Fruit fly (Drosophila melanogaster): ENCODE measurements around the gene RpL23A.

RpL23A gene

dm6 chr3L:1710562-1710961, 42.1 kb upstream of the RpL23A start:
- TF ChIP-seq OdsH (GFP tag; optimal IDR thresholded peaks at IDR 0.05), result peak; percentile 35
- TF ChIP-seq Hr38 (GFP tag; optimal IDR thresholded peaks at IDR 0.05), result no peak
- peak; percentile 34 for TF ChIP-seq CG10631 (GFP tag; optimal IDR thresholded peaks at IDR 0.05)
- no peak for TF ChIP-seq Ets21C (GFP tag; optimal IDR thresholded peaks at IDR 0.05)
- peak; percentile 22 for TF ChIP-seq CG1621 (tag; optimal IDR thresholded peaks at IDR 0.05)
- peak; percentile 34 for TF ChIP-seq acj6 (GFP tag; optimal IDR thresholded peaks at IDR 0.05)
- no peak for TF ChIP-seq Sox102F (GFP tag; optimal IDR thresholded peaks at IDR 0.05)
- TF ChIP-seq lz (GFP tag; optimal IDR thresholded peaks at IDR 0.05), result peak; percentile 46
- no peak for TF ChIP-seq dsx (GFP tag; optimal IDR thresholded peaks at IDR 0.05; ENCODE audit: poor library complexity, severe bottlenecking)
- TF ChIP-seq CG31627 (GFP tag; optimal IDR thresholded peaks at IDR 0.05), result peak; percentile 33
- no peak for TF ChIP-seq CG8632 (GFP tag; optimal IDR thresholded peaks at IDR 0.05)
- peak; percentile 34; the same call in 1 of the 2 replicates for TF ChIP-seq CG15336 (GFP tag; IDR thresholded peaks at IDR 0.05)
- peak; percentile 37 for TF ChIP-seq CG32006 (GFP tag; optimal IDR thresholded peaks at IDR 0.05)
- no peak for TF ChIP-seq salr (GFP tag; optimal IDR thresholded peaks at IDR 0.05)
- no peak for TF ChIP-seq spab (GFP tag; optimal IDR thresholded peaks at IDR 0.05)
- TF ChIP-seq CG6792 (GFP tag; optimal IDR thresholded peaks at IDR 0.05), result peak; percentile 32
- TF ChIP-seq Eip75B (GFP tag; optimal IDR thresholded peaks at IDR 0.05), result peak; percentile 53
- TF ChIP-seq cyc (GFP tag; optimal IDR thresholded peaks at IDR 0.05), result peak; percentile 49
- TF ChIP-seq esn (GFP tag; optimal IDR thresholded peaks at IDR 0.05), result peak; percentile 11
- no peak for TF ChIP-seq Gug (GFP tag; IDR thresholded peaks at IDR 0.05)
- TF ChIP-seq pdm3 (GFP tag; optimal IDR thresholded peaks at IDR 0.05), result peak; percentile 16
- TF ChIP-seq CG3919 (GFP tag; optimal IDR thresholded peaks at IDR 0.05), result peak; percentile 55
- no peak for TF ChIP-seq CG16779 (tag; optimal IDR thresholded peaks at IDR 0.05)
- TF ChIP-seq CG9139 (GFP tag; optimal IDR thresholded peaks at IDR 0.05), result no peak
- peak; percentile 20 for TF ChIP-seq CG6808 (GFP tag; optimal IDR thresholded peaks at IDR 0.05)
- no peak for TF ChIP-seq Eip93F (GFP tag; optimal IDR thresholded peaks at IDR 0.05)
- TF ChIP-seq CG4318 (GFP tag; optimal IDR thresholded peaks at IDR 0.05), result no peak
- peak; percentile 46; the same call in 1 of the 3 replicates for TF ChIP-seq eg (GFP tag; IDR thresholded peaks at IDR 0.05)
- TF ChIP-seq CG8319 (GFP tag; optimal IDR thresholded peaks at IDR 0.05), result no peak
- TF ChIP-seq CG3032 (tag; optimal IDR thresholded peaks at IDR 0.05), result peak; percentile 15
- TF ChIP-seq fd85E (GFP tag; optimal IDR thresholded peaks at IDR 0.05), result no peak
- TF ChIP-seq Eip78C (GFP tag), result peak; percentile 74
- peak; percentile 58; the same call in 1 of the 3 replicates for TF ChIP-seq CG6163 (GFP tag; IDR thresholded peaks at IDR 0.05)
- TF ChIP-seq CG11762 (GFP tag; optimal IDR thresholded peaks at IDR 0.05; ENCODE audit: insufficient read depth), result no peak
- peak; percentile 15 for TF ChIP-seq CG7368 (GFP tag; optimal IDR thresholded peaks at IDR 0.05)
- 0 out of 2 replicates have a peak, but pooled peaks have one; percentile 26 for TF ChIP-seq CG11294 (GFP tag; IDR thresholded peaks at IDR 0.05)
- TF ChIP-seq CG6276 (GFP tag; optimal IDR thresholded peaks at IDR 0.05), result no peak
- TF ChIP-seq Hr39 (GFP tag; optimal IDR thresholded peaks at IDR 0.05), result peak; percentile 29
- no peak for TF ChIP-seq ss (GFP tag; optimal IDR thresholded peaks at IDR 0.05)
- peak; percentile 23 for TF ChIP-seq Sox14 (GFP tag; optimal IDR thresholded peaks at IDR 0.05)
- TF ChIP-seq Lpt (GFP tag; optimal IDR thresholded peaks at IDR 0.05), result no peak
- TF ChIP-seq fd59A (GFP tag; optimal IDR thresholded peaks at IDR 0.05), result peak; percentile 2
- peak; percentile 49 for TF ChIP-seq CG10669 (GFP tag; optimal IDR thresholded peaks at IDR 0.05)
- TF ChIP-seq dac (GFP tag; optimal IDR thresholded peaks at IDR 0.05), result no peak
- no peak for TF ChIP-seq Sox15 (GFP tag; optimal IDR thresholded peaks at IDR 0.05)
- no peak for TF ChIP-seq net (GFP tag; optimal IDR thresholded peaks at IDR 0.05)
- TF ChIP-seq Smox (GFP tag; optimal IDR thresholded peaks at IDR 0.05), result peak; percentile 37
- peak; percentile 78 for TF ChIP-seq svp (GFP tag)
- peak; percentile 50; the same call in 1 of the 3 replicates for TF ChIP-seq CG8119 (GFP tag; IDR thresholded peaks at IDR 0.05)
- TF ChIP-seq CG11902 (GFP tag; optimal IDR thresholded peaks at IDR 0.05), result peak; percentile 5
- peak; percentile 53 for TF ChIP-seq topi (GFP tag; optimal IDR thresholded peaks at IDR 0.05)
- TF ChIP-seq fkh (GFP tag; optimal IDR thresholded peaks at IDR 0.05), result no peak

Data from whole organism, prepupa.